Worm (Caenorhabditis elegans): ENCODE measurements around the gene Y38E10A.14.

- TF ChIP-seq nhr-237 (tag; optimal IDR thresholded peaks at IDR 0.05): no peak
- no peak for TF ChIP-seq lin-13 (GFP tag; optimal IDR thresholded peaks at IDR 0.05)
- no peak for TF ChIP-seq lsy-2 (tag; optimal IDR thresholded peaks at IDR 0.05)
- TF ChIP-seq unc-86 (tag; optimal IDR thresholded peaks at IDR 0.05): no peak
- no peak for TF ChIP-seq unc-62 (GFP tag; optimal IDR thresholded peaks at IDR 0.05)
- no peak for TF ChIP-seq snpc-4 (tag; optimal IDR thresholded peaks at IDR 0.05)
- no peak for TF ChIP-seq aly-2 (tag; optimal IDR thresholded peaks at IDR 0.05)
- no peak for TF ChIP-seq snu-23 (GFP tag; optimal IDR thresholded peaks at IDR 0.05)
- TF ChIP-seq isw-1 (GFP tag; IDR thresholded peaks at IDR 0.05): no peak
- TF ChIP-seq lin-39 (tag; optimal IDR thresholded peaks at IDR 0.05): no peak
- no peak for TF ChIP-seq ztf-11 (tag; optimal IDR thresholded peaks at IDR 0.05)
- TF ChIP-seq blmp-1 (tag; optimal IDR thresholded peaks at IDR 0.05): no peak
Measured at ce11 chrII:12655816-12656215, 31.5 kb upstream of the Y38E10A.14 start.

All from whole organism, L1 larva.